Worm (Caenorhabditis elegans) whole organism, young adult: ENCODE results near the gene Y45F10B.8.

Source experiments
- egrh-3 ChIP-seq: fragments of 200-800 bp; sonication (Bioruptor generic); IDR thresholded peaks from 2 replicates; pipeline ENCODE4 v1.3.6; 2022; ENCODE audit warnings: missing genetic modification reagents, missing genetic modification characterization, missing compliant biosample characterization
- lin-54 ChIP-seq: fragments of 200-800 bp; sonication (Bioruptor generic); optimal IDR thresholded peaks from 2 replicates; lab custom pipeline; 2018; ENCODE audit warnings: mild to moderate bottlenecking, missing genetic modification characterization, missing compliant biosample characterization
- nfya-2 ChIP-seq: fragments of 200-800 bp; sonication (Bioruptor generic); IDR thresholded peaks from 2 replicates; pipeline ENCODE4 v1.3.6; 2022; ENCODE audit warnings: missing genetic modification reagents, missing genetic modification characterization, missing compliant biosample characterization
- nhr-120 ChIP-seq: fragments of 200-800 bp; sonication (Bioruptor generic); IDR thresholded peaks from 2 replicates; pipeline ENCODE4 v1.3.6; 2022; ENCODE audit warnings: missing genetic modification characterization, missing compliant biosample characterization
- sdz-38 ChIP-seq: sonication (generic microtip); optimal IDR thresholded peaks from 2 replicates; lab custom pipeline; 2016; ENCODE audit warnings: missing genotype, missing genetic modification characterization, missing compliant biosample characterization
- unc-62 ChIP-seq: fragments of 150-350 bp; optimal IDR thresholded peaks from 2 replicates; lab custom pipeline; 2014; ENCODE audit warnings: missing biosample characterization, missing genetic modification reagents, missing genetic modification characterization
- zim-3 ChIP-seq: sonication (generic microtip); optimal IDR thresholded peaks from 2 replicates; lab custom pipeline; 2017; ENCODE audit warnings: mild to moderate bottlenecking, missing genetic modification characterization, moderate library complexity, missing compliant biosample characterization

DNA sequence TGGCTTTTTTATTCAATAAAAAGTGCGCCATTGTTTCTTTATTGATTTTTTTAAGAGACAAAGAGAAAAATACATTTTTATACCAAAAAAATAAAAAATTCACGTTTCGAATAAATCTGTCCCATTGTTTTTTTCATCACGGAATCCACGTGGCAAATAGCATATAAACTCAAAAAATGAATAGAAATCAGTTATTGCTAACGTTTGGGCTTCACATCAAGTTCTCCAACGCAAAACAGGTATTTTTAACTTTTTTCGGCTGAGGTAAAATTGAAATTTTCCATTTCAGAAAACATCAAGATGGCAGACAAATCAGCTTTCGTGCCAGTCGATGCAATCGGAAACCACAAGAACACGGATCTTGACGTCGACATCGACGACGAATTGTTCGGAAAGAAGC lies 15.3 kb upstream of the Y45F10B.8 start, which contains the start of gene Y45F10B.3:
- TF ChIP-seq egrh-3 (GFP tag; lab: Robert Waterston, UW) (no peak), sdz-38 (tag; lab: Kevin White, UChicago) (no peak), zim-3 (no peak), lin-54 (GFP tag; lab: Kevin White, UChicago) (no peak), unc-62 (GFP tag; lab: Kevin White, UChicago) (no peak), nfya-2 (GFP tag; lab: Robert Waterston, UW) (no peak), nhr-120 (GFP tag; lab: Robert Waterston, UW) (no peak)
